Fruit fly (Drosophila melanogaster): Measurements from ENCODE around the gene CG34165.
"Not testable (repeated sequence)": the region's sequence is repeated elsewhere in the genome, so short reads cannot be mapped to it uniquely, and the experiment has no call there.

Gene CG34165

DNA sequence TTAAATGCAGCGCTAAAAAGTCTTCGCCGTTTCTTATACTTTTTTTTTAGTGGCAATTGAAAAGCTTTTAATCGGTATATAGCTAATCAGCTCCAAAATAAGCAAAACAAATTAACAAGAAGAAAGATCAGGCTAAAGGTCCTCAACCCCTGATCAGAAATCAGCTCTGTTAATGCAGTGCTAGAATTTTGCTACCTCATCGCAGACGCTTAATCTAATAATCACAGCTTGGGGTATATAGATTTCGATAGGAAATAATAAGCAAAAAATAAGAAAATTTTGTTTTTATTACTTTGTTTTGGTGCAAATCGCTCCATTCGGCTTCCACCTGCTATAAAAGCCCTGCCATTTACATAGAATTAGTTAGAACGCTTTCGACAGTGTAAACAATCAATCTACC is 29.3 kb downstream of the CG34165 start, which contains the start of gene CG34166:
Gene CG34166 (plus strand): TSS at position 301 of the 400 bp plus-strand sequence.
- TF ChIP-seq achi (GFP tag; optimal IDR thresholded peaks at IDR 0.05); Ets21C (GFP tag; optimal IDR thresholded peaks at IDR 0.05); CG11762 (GFP tag; optimal IDR thresholded peaks at IDR 0.05; ENCODE audit: insufficient read depth): not testable (repeated sequence)

DNA sequence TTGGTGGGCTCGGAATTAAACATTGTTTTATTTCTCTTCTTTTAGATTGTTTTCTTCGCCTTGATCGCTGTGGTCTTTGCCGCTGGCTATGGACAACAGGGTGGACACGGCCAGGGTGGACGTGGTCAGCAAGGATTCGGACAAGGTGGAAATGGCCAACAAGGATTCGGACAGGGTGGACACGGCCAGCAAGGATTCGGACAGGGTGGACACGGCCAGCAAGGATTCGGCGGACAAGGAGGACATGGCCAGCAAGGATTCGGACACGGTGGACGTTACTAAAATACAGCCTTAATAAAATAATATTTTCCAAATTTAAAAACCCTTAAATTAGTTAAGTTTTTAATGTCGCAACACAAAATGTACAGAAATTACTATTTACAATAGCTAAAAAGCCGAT is 29.8 kb downstream of the CG34165 start:
- TF ChIP-seq esn (GFP tag; optimal IDR thresholded peaks at IDR 0.05) (no peak), Eip93F (GFP tag; optimal IDR thresholded peaks at IDR 0.05) (no peak), CG8632 (GFP tag; optimal IDR thresholded peaks at IDR 0.05) (no peak), fkh (GFP tag; optimal IDR thresholded peaks at IDR 0.05) (no peak), cyc (GFP tag; optimal IDR thresholded peaks at IDR 0.05) (no peak), Gug (GFP tag; IDR thresholded peaks at IDR 0.05) (no peak), CG3919 (GFP tag; optimal IDR thresholded peaks at IDR 0.05) (no peak), svp (GFP tag) (no peak), pdm3 (GFP tag; optimal IDR thresholded peaks at IDR 0.05) (no peak), CG31627 (GFP tag; optimal IDR thresholded peaks at IDR 0.05) (no peak), CG15336 (GFP tag; IDR thresholded peaks at IDR 0.05) (no peak), topi (GFP tag; optimal IDR thresholded peaks at IDR 0.05) (no peak), lz (GFP tag; optimal IDR thresholded peaks at IDR 0.05) (no peak), CG11762 (GFP tag; optimal IDR thresholded peaks at IDR 0.05; ENCODE audit: insufficient read depth) (no peak), CG11294 (GFP tag; IDR thresholded peaks at IDR 0.05) (no peak), Ets21C (GFP tag; optimal IDR thresholded peaks at IDR 0.05) (no peak)

DNA sequence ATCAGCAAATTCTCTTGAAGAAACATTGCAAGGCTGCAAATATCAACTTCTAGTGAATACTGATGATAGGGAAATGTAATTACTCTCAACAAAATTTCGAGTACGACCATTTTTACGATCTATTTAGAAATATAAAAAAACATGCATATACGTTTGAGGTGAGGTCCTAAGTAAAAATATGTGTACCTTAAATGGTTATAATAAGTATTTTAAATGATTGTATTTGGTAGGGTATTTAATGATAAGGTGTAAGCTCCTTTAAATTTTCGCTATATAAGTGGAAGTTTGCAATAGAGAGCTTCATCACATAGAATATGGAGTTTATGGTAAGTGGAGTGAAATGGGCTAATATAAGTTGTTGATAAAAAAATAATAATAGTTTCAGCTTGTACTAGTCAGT is 30.6 kb downstream of the CG34165 start, which contains the start of gene CG42681:
Gene CG42681 (plus strand): TSS at position 301 of the 400 bp plus-strand sequence.
- no peak for TF ChIP-seq Sox14 (GFP tag; optimal IDR thresholded peaks at IDR 0.05)
- TF ChIP-seq Hr4 (GFP tag; optimal IDR thresholded peaks at IDR 0.05), result peak; percentile 36
- peak; percentile 32 for TF ChIP-seq CG32006 (GFP tag; optimal IDR thresholded peaks at IDR 0.05)
- no peak for TF ChIP-seq lz (GFP tag; optimal IDR thresholded peaks at IDR 0.05)
- peak; percentile 51 for TF ChIP-seq svp (GFP tag)
- peak; percentile 48 for TF ChIP-seq Eip78C (GFP tag)

DNA sequence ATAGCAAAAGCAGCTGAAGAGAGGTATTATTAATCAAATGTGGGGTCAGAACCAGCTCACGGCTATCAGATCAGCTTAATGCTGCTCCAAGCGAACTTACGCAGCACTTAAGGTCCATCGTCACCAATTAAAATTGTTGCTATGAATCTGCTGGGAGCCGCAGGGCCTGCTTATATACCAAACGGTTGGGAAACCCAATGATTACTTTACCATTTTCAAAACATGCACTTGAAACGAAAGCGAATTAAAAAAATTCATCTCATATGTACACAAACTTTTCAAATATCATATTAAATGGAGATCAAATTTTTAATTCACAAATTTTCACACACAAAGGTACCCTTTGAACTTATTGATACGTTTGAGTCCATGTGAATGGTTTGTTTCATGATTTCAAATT is 31.5 kb downstream of the CG34165 start, which contains the start of gene CG42587:
Gene CG42587 (minus strand): TSS at position 143 of the 400 bp plus-strand sequence.
- TF ChIP-seq svp (GFP tag), result peak; percentile 70
- TF ChIP-seq fd85E (GFP tag; optimal IDR thresholded peaks at IDR 0.05), result no peak

- TF ChIP-seq eg (GFP tag; IDR thresholded peaks at IDR 0.05) (no peak), fd85E (GFP tag; optimal IDR thresholded peaks at IDR 0.05) (no peak), vri (GFP tag; optimal IDR thresholded peaks at IDR 0.05) (no peak), CG3919 (GFP tag; optimal IDR thresholded peaks at IDR 0.05) (no peak), CG6163 (GFP tag; IDR thresholded peaks at IDR 0.05) (no peak), salr (GFP tag; optimal IDR thresholded peaks at IDR 0.05) (no peak), Lpt (GFP tag; optimal IDR thresholded peaks at IDR 0.05) (no peak), pdm3 (GFP tag; optimal IDR thresholded peaks at IDR 0.05) (no peak), CG6854 (GFP tag; optimal IDR thresholded peaks at IDR 0.05) (no peak), CG11902 (GFP tag; optimal IDR thresholded peaks at IDR 0.05) (no peak), Sox15 (GFP tag; optimal IDR thresholded peaks at IDR 0.05) (no peak), topi (GFP tag; optimal IDR thresholded peaks at IDR 0.05) (no peak), CG9139 (GFP tag; optimal IDR thresholded peaks at IDR 0.05) (no peak), svp (GFP tag) (no peak), Hr38 (GFP tag; optimal IDR thresholded peaks at IDR 0.05) (no peak)
These were observed 32.5 kb downstream of the CG34165 start for dm6 chr2L:14746068-14746467.

dm6 chr2L:14760467-14760866 is 46.9 kb downstream of the CG34165 start, which contains the start of gene CG4691:
TSS of gene CG4691 (plus strand) at chr2L:14760767.
- no peak for TF ChIP-seq CG34406 (GFP tag; optimal IDR thresholded peaks at IDR 0.05)
- no peak for TF ChIP-seq Ets96B (tag; optimal IDR thresholded peaks at IDR 0.05)
- TF ChIP-seq CG3032 (tag; optimal IDR thresholded peaks at IDR 0.05), result no peak
- no peak for TF ChIP-seq Ets21C (GFP tag; optimal IDR thresholded peaks at IDR 0.05)
- TF ChIP-seq fd59A (GFP tag; optimal IDR thresholded peaks at IDR 0.05), result no peak
- TF ChIP-seq CG15336 (GFP tag; IDR thresholded peaks at IDR 0.05), result no peak
- no peak for TF ChIP-seq OdsH (GFP tag; optimal IDR thresholded peaks at IDR 0.05)
- no peak for TF ChIP-seq Sox14 (GFP tag; optimal IDR thresholded peaks at IDR 0.05)
- TF ChIP-seq CG3919 (GFP tag; optimal IDR thresholded peaks at IDR 0.05), result no peak
- no peak for TF ChIP-seq CG8119 (GFP tag; IDR thresholded peaks at IDR 0.05)
- no peak for TF ChIP-seq net (GFP tag; optimal IDR thresholded peaks at IDR 0.05)
- TF ChIP-seq Met (GFP tag; optimal IDR thresholded peaks at IDR 0.05), result no peak
- TF ChIP-seq CG6792 (GFP tag; optimal IDR thresholded peaks at IDR 0.05), result no peak
- TF ChIP-seq CG1621 (tag; optimal IDR thresholded peaks at IDR 0.05), result no peak
